Worm (Caenorhabditis elegans) whole organism, dauer: ENCODE results near the gene F29A7.3.

Experiments
- unc-62 ChIP-seq: sonication (generic microtip); optimal IDR thresholded peaks from 2 replicates; lab custom pipeline; 2017; ENCODE audit warnings: missing biosample characterization, missing genetic modification reagents, missing genetic modification characterization

Gene F29A7.3

DNA sequence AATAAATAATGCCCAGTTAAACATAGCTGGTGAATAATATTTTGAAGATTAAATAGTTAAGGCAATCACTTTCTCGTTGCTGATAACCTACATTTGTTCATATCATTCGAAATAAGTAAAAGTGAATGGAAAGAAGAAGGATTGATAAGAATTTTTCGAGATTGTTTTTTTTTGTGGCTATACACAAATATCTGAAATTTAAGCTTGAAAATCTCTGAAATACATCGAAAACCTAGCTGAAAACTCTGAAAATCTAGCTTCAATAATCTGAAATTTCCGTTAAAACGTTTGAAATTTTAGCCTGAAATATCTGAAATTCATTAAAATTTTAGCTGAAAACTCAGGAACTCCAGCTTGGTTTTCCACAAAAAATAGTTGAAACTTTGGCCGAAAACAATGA, 13.5 kb upstream of the F29A7.3 start, which contains the start of gene T05A8.6:
TSS of gene T05A8.6 (minus strand) at position 101 of the 400 bp plus-strand sequence.
- TF ChIP-seq unc-62 (GFP tag; lab: Kevin White, UChicago) = no peak

ce11 chrII:2741405-2741804, 11.7 kb upstream of the F29A7.3 start:
- no peak for TF ChIP-seq unc-62 (GFP tag; lab: Kevin White, UChicago)

ce11 chrII:2742251-2742650, 10.8 kb upstream of the F29A7.3 start, which contains the start of gene T05A8.7:
TSS of gene T05A8.7 (minus strand) at chrII:2742351.
- no peak for TF ChIP-seq unc-62 (GFP tag; lab: Kevin White, UChicago)

- TF ChIP-seq unc-62 (GFP tag; lab: Kevin White, UChicago) = no peak
These were observed 5.0 kb upstream of the F29A7.3 start for ce11 chrII:2747956-2748621.

ce11 chrII:2749595-2750048, 3.5 kb upstream of the F29A7.3 start, which contains the start of gene F29A7.4:
TSS of gene F29A7.4 (plus strand) at chrII:2749998.
- TF ChIP-seq unc-62 (GFP tag; lab: Kevin White, UChicago) = no peak

- TF ChIP-seq unc-62 (GFP tag; lab: Kevin White, UChicago) = no peak
These were observed 1.8 kb upstream of the F29A7.3 start for ce11 chrII:2751278-2751677.

ce11 chrII:2752536-2752935, 563 bp upstream of the F29A7.3 start, which contains the start of gene F29A7.6:
TSS of gene F29A7.6 (minus strand) at chrII:2752611.
- TF ChIP-seq unc-62 (GFP tag; lab: Kevin White, UChicago) = no peak

DNA sequence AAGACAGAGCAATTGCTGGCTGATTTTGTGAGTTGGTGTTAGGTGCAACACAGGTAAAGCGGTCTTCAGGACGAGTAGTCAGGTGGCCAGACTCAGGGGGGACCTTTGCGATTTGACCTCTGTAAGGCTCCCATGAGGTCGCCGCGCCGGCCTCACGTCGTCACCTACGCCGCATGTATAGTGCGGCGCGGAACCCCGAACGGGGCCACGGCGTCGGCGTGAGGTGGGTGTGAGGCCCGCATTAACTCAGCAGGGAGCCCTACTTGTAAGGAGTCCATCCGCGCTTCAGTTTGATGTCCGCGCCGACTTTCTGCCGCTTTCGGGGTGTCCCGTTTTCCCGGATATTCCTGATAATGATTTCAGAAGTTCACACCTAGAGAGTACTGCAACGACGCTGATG, 1.5 kb downstream of the F29A7.3 start:
- no peak for TF ChIP-seq unc-62 (GFP tag; lab: Kevin White, UChicago)

DNA sequence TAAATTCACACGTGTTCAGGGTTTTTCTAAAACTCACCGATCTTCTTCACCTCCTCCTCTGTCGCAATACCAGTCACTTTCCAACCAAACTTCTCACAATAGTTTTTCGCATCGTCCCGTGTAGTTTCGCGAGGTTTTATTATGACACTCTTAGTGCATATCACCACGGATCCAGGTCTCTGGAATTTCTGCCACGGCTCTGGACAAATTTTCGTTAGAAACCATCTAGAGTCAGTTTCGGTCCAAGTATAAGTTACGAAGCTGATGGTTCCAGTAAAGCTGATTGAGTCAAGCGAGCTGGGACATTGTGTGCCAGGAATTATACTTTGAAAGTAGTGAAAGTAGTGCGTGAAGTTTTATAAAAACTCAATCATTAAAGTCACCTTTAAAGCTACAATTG, 3.3 kb downstream of the F29A7.3 start:
- TF ChIP-seq unc-62 (GFP tag; lab: Kevin White, UChicago) = no peak

- TF ChIP-seq unc-62 (GFP tag; lab: Kevin White, UChicago) = no peak
These were observed 4.9 kb downstream of the F29A7.3 start, which contains the start of gene F29A7.8 for ce11 chrII:2757954-2758353. TSS of gene F29A7.8 (minus strand) at chrII:2758054.

DNA sequence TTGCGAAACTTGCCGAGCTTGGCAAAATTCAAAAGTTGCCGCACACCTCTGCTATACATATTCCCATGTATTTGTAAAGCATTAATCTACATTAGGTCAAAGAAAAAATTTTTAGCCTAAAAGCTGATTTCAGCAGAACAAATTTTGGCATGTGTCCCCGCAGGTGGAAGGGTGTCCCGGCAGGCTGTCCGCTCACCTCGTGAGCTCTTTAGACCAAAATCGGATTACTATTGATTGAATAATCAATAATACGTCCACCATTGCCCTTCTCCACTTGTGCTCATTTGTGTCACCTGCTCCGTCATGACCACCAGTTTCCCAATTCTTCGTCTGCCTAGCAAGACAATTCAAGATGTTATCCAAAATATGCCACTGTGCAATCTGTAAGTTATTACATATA, 5.4 kb downstream of the F29A7.3 start, which contains the start of gene fbxb-107:
TSS of gene fbxb-107 (plus strand) at position 297 of the 400 bp plus-strand sequence.
- no peak for TF ChIP-seq unc-62 (GFP tag; lab: Kevin White, UChicago)

- TF ChIP-seq unc-62 (GFP tag; lab: Kevin White, UChicago) = no peak
These were observed 9.0 kb downstream of the F29A7.3 start, which contains the start of gene fbxb-106 for ce11 chrII:2762108-2762507. TSS of gene fbxb-106 (plus strand) at chrII:2762408.

- no peak for TF ChIP-seq unc-62 (GFP tag; lab: Kevin White, UChicago)
These were observed 11.6 kb downstream of the F29A7.3 start, which contains the start of gene fbxb-108 for ce11 chrII:2764664-2765063. TSS of gene fbxb-108 (plus strand) at chrII:2764964.

DNA sequence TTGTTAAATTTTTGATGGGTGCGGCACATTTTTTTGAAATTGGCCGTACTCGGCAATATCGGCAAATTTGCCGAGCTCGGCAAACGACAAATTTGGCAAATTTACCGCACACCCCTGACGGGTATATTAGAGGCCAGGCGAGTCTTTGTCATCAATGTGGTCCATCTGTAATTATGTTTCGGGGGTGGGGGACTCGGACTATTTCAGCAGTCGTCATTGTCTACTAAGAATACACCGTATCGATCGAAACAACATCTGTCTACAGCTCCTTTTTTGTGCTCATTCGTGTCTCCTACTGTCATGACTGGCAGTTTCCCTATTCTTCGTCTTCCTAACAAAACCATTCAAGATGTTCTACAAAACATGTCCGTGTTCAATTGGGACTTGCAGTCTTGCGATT, 13.2 kb downstream of the F29A7.3 start, which contains the start of gene F08D12.15:
TSS of gene F08D12.15 (plus strand) at position 301 of the 400 bp plus-strand sequence.
- no peak for TF ChIP-seq unc-62 (GFP tag; lab: Kevin White, UChicago)

DNA sequence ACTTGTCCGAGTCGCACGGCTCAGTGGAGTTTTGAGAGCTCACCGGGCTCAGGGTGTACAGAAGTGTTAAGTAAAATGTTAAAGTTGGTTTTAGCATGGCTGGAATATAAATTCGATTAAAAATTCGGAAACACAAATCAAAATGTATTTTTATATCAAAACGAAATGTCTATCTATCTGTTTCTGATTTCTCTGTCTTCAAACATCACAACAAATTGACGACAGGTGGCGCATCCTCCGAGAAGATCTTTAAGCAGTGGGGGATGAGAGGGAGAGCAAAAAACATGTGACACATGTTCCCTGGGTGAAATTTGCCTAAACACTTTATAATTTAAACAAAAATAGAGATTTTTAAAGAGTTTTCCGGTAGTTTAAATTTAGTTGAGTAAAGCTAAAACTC, 15.9 kb downstream of the F29A7.3 start, which contains the start of gene F08D12.7:
TSS of gene F08D12.7 (minus strand) at position 101 of the 400 bp plus-strand sequence.
- no peak for TF ChIP-seq unc-62 (GFP tag; lab: Kevin White, UChicago)

- TF ChIP-seq unc-62 (GFP tag; lab: Kevin White, UChicago) = no peak
These were observed 17.7 kb downstream of the F29A7.3 start, which contains the start of gene fbxb-105 for ce11 chrII:2770788-2771187. TSS of gene fbxb-105 (minus strand) at chrII:2770888.
